Fruit fly (Drosophila melanogaster) whole organism, wandering third instar larva: Measurements from ENCODE around the gene CG14693.
A peak's percentile ranks its signal among the peaks of the same experiment; 100 is the strongest.

Source experiments
- CG32264 ChIP-seq: fragments of 200-800 bp; sonication (Bioruptor generic); optimal IDR thresholded peaks from 2 replicates; lab custom pipeline; 2016; ENCODE audit warnings: missing biosample characterization, missing genetic modification characterization
- CrebA ChIP-seq: fragments of 200-800 bp; sonication (Bioruptor generic); optimal IDR thresholded peaks from 2 replicates; lab custom pipeline; 2016; ENCODE audit warnings: missing biosample characterization, mild to moderate bottlenecking, missing genetic modification characterization, borderline replicate concordance
- Dif ChIP-seq: fragments of 200-275, 200-300 bp; sonication (Bioruptor generic); optimal IDR thresholded peaks from 2 replicates; lab custom pipeline; 2018; ENCODE audit warnings: missing biosample characterization, missing genetic modification characterization; ENCODE audit not compliant: partially characterized antibody
- GATAd ChIP-seq: sonication (Bioruptor generic); optimal IDR thresholded peaks from 2 replicates; lab custom pipeline; 2016; ENCODE audit warnings: missing biosample characterization, missing genetic modification characterization
- HLH106 ChIP-seq: fragments of 200-800 bp; optimal IDR thresholded peaks from 3 replicates; lab custom pipeline; 2019; ENCODE audit warnings: missing biosample characterization, mild to moderate bottlenecking, missing genetic modification characterization, moderate library complexity
- Hnf4 ChIP-seq: fragments of 200-800 bp; sonication (Bioruptor generic); optimal IDR thresholded peaks from 2 replicates; lab custom pipeline; 2016; ENCODE audit warnings: missing biosample characterization, mild to moderate bottlenecking, missing genetic modification characterization
- Hr83 ChIP-seq: fragments of 200-300 bp; sonication (Bioruptor generic); optimal IDR thresholded peaks from 2 replicates; lab custom pipeline; 2016; ENCODE audit warnings: missing biosample characterization, mild to moderate bottlenecking, missing genetic modification characterization, moderate library complexity; ENCODE audit not compliant: poor library complexity, severe bottlenecking
- Jra ChIP-seq: sonication (Bioruptor generic); optimal IDR thresholded peaks from 2 replicates; lab custom pipeline; 2016; ENCODE audit warnings: missing biosample characterization, missing genetic modification characterization
- Myc ChIP-seq: fragments of >200 bp; optimal IDR thresholded peaks from 2 replicates; lab custom pipeline; 2017
- N ChIP-seq: fragments of >200 bp; optimal IDR thresholded peaks from 2 replicates; lab custom pipeline; 2018; ENCODE audit warnings: missing biosample characterization, missing external identifiers, missing genetic modification characterization
- OdsH ChIP-seq: fragments of 200-800 bp; sonication (Bioruptor generic); optimal IDR thresholded peaks from 2 replicates; lab custom pipeline; 2016; ENCODE audit warnings: missing biosample characterization, mild to moderate bottlenecking, missing genetic modification characterization
- Rel ChIP-seq, 2 experiments: fragments of 200-800 bp; sonication (Bioruptor generic) in 1 of 2; optimal IDR thresholded peaks; 2 replicates in 1 of 2; 3 replicates in 1 of 2; lab custom pipeline; 2016 to 2019; ENCODE audit warnings: mild to moderate bottlenecking in 2 of 2, missing biosample characterization in 2 of 2, missing genetic modification characterization in 2 of 2, moderate library complexity in 1 of 2
- Sp1 ChIP-seq: fragments of 200-800 bp; sonication (Bioruptor generic); optimal IDR thresholded peaks from 3 replicates; lab custom pipeline; 2019; ENCODE audit warnings: missing biosample characterization, mild to moderate bottlenecking, missing genetic modification characterization, moderate library complexity
- br ChIP-seq: fragments of 200-800 bp; sonication (Bioruptor generic); optimal IDR thresholded peaks from 2 replicates; lab custom pipeline; 2016; ENCODE audit warnings: missing biosample characterization, missing genetic modification characterization
- brk ChIP-seq: fragments of 200-800 bp; sonication (Bioruptor generic); optimal IDR thresholded peaks from 2 replicates; lab custom pipeline; 2016; ENCODE audit warnings: missing biosample characterization, mild to moderate bottlenecking, missing genetic modification characterization
- dl ChIP-seq, 2 experiments: fragments of 175-275, 200-275 bp in 1 of 2; fragments of 200-275 bp in 1 of 2; sonication (Bioruptor generic); optimal IDR thresholded peaks; lab custom pipeline; 2018; ENCODE audit warnings: mild to moderate bottlenecking in 2 of 2, missing biosample characterization in 2 of 2, missing genetic modification characterization in 2 of 2, moderate library complexity in 2 of 2; ENCODE audit not compliant: partially characterized antibody in 2 of 2, insufficient read depth in 1 of 2
- dmrt93B ChIP-seq: fragments of 200-800 bp; sonication (Bioruptor generic); optimal IDR thresholded peaks from 2 replicates; lab custom pipeline; 2018; ENCODE audit warnings: missing biosample characterization, mild to moderate bottlenecking, missing genetic modification characterization
- dsf ChIP-seq: sonication (Bioruptor generic); optimal IDR thresholded peaks from 2 replicates; lab custom pipeline; 2016; ENCODE audit warnings: missing biosample characterization, missing genetic modification characterization, borderline replicate concordance
- ey ChIP-seq: fragments of 200-800 bp; sonication (Bioruptor generic); optimal IDR thresholded peaks from 2 replicates; lab custom pipeline; 2016; ENCODE audit warnings: missing biosample characterization, missing genetic modification characterization
- foxo ChIP-seq, 2 experiments: fragments of 200-800 bp; sonication (Bioruptor generic); optimal IDR thresholded peaks; 2 replicates in 1 of 2; 3 replicates in 1 of 2; lab custom pipeline; 2016 to 2017; ENCODE audit warnings: missing biosample characterization in 2 of 2, missing genetic modification characterization in 2 of 2
- fru ChIP-seq: fragments of 200-800 bp; sonication (Bioruptor generic); optimal IDR thresholded peaks from 3 replicates; lab custom pipeline; 2016; ENCODE audit warnings: missing biosample characterization, mild to moderate bottlenecking, missing genetic modification characterization
- h ChIP-seq: fragments of 200-800 bp; sonication (Bioruptor generic); optimal IDR thresholded peaks from 3 replicates; lab custom pipeline; 2016; ENCODE audit warnings: missing biosample characterization, mild to moderate bottlenecking, missing genetic modification characterization
- jim ChIP-seq: fragments of 175-275, 200-325 bp; sonication (Bioruptor generic); optimal IDR thresholded peaks from 2 replicates; lab custom pipeline; 2016; ENCODE audit warnings: missing biosample characterization, mild to moderate bottlenecking, missing genetic modification characterization
- lola ChIP-seq: fragments of >200 bp; optimal IDR thresholded peaks from 2 replicates; lab custom pipeline; 2017; ENCODE audit warnings: missing biosample characterization, missing genetic modification characterization
- pan ChIP-seq: fragments of >200 bp; optimal IDR thresholded peaks from 2 replicates; lab custom pipeline; 2017
- psq ChIP-seq: fragments of 200-800 bp; sonication (Bioruptor generic); optimal IDR thresholded peaks from 3 replicates; lab custom pipeline; 2017; ENCODE audit warnings: missing biosample characterization, mild to moderate bottlenecking, missing genetic modification characterization, moderate library complexity
- rgr ChIP-seq: fragments of 200-800 bp; sonication (Bioruptor generic); optimal IDR thresholded peaks from 3 replicates; lab custom pipeline; 2016; ENCODE audit warnings: missing biosample characterization, mild to moderate bottlenecking, missing genetic modification characterization
- sv ChIP-seq: fragments of 200-800 bp; sonication (Bioruptor generic); optimal IDR thresholded peaks from 3 replicates; lab custom pipeline; 2016; ENCODE audit warnings: missing biosample characterization, missing genetic modification characterization
- tai ChIP-seq: sonication (Bioruptor generic); optimal IDR thresholded peaks from 2 replicates; lab custom pipeline; 2016; ENCODE audit warnings: missing biosample characterization, missing genetic modification characterization
- woc ChIP-seq: sonication (Bioruptor generic); optimal IDR thresholded peaks from 2 replicates; lab custom pipeline; 2016; ENCODE audit warnings: missing biosample characterization, mild to moderate bottlenecking, missing genetic modification characterization

Gene CG14693

DNA sequence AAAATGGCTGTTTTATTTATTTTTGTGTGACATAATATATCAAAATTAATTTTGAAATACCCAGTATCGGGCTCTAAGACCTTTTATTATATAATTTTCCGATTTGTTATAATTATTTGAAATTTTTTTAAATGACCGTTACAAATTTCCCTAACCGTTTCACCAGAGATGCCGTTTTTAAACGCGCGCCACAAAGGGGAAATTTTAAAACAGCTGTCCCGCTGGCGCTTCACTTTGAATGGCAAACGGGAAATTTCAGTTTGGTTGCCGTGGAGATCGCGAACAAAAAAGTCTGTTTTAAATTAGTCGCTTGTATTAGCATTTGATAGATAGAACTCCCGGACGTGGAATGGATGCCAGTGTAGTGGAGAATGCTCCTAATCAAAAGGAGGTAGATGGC is at the start of gene CG14693, which contains the start of gene TTLL15:
Gene CG14693 (minus strand): TSS at position 16 of the 400 bp plus-strand sequence.
Gene TTLL15 (plus strand): TSS at position 257 of the 400 bp plus-strand sequence.
- peak; percentile 48 for TF ChIP-seq Myc
- no peak for TF ChIP-seq lola

- peak; percentile 59 for TF ChIP-seq Dif
- TF ChIP-seq br (GFP tag; lab: Kevin White, UChicago), result no peak
Observed at dm6 chr3R:10863956-10864355, 49.1 kb upstream of the CG14693 start.

DNA sequence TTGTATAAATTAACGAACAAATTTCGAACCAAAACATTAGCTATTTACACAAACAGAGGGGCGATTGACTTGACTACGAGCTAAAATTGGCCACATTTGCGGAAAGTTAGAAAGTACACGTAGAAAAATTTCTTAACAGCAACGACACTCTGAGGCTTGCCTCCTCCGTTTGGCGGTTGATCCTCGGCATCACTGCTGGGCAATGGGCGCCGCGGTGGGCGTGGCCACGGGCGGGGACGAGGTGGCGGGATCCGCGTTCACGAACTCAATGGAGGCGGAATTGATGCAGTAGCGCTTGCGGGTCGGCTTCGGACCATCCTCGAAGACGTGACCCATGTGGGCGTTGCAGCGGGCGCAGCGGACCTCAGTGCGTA is 48.6 kb upstream of the CG14693 start:
- no peak for TF ChIP-seq fru (GFP tag; lab: Kevin White, UChicago)
- TF ChIP-seq sv (GFP tag; lab: Kevin White, UChicago), result no peak
- no peak for TF ChIP-seq Myc
- TF ChIP-seq dsf (GFP tag; lab: Kevin White, UChicago), result no peak
- TF ChIP-seq Hr83 (GFP tag; lab: Kevin White, UChicago), result no peak
- TF ChIP-seq Hnf4, result no peak
- no peak for TF ChIP-seq CrebA (GFP tag; lab: Kevin White, UChicago)
- TF ChIP-seq N (GFP tag; lab: Kevin White, UChicago), result no peak
- no peak for TF ChIP-seq brk (GFP tag; lab: Kevin White, UChicago)
- TF ChIP-seq pan (lab: Kevin White, UChicago), result no peak
- TF ChIP-seq CG32264 (GFP tag; lab: Kevin White, UChicago), result no peak
- no peak for TF ChIP-seq dl (GFP tag; optimal IDR thresholded peaks at IDR 0.05; lab: Kevin White, UChicago; ENCODE audit: insufficient read depth in 1 of 2, partially characterized antibody in 2 of 2)
- TF ChIP-seq woc (GFP tag; lab: Kevin White, UChicago), result no peak
- no peak for TF ChIP-seq GATAd (GFP tag; lab: Kevin White, UChicago)
- no peak for TF ChIP-seq foxo (GFP tag; optimal IDR thresholded peaks at IDR 0.05; lab: Kevin White, UChicago)
- TF ChIP-seq Sp1, result no peak
- TF ChIP-seq Rel (GFP tag; optimal IDR thresholded peaks at IDR 0.05; lab: Kevin White, UChicago), result no peak
- TF ChIP-seq Rel (tag; optimal IDR thresholded peaks at IDR 0.05; lab: Kevin White, UChicago), result no peak

dm6 chr3R:10862773-10863445 is 48.1 kb upstream of the CG14693 start, which contains the start of gene CG6574:
Gene CG6574, minus strand, starts transcription at chr3R:10862988.
- peak; percentile 2 for TF ChIP-seq OdsH
- no peak for TF ChIP-seq lola
- TF ChIP-seq ey, result peak; percentile 2
- TF ChIP-seq N (GFP tag; lab: Kevin White, UChicago), result no peak
- no peak for TF ChIP-seq Rel (GFP tag; optimal IDR thresholded peaks at IDR 0.05; lab: Kevin White, UChicago)
- peak; percentile 27 for TF ChIP-seq Rel (tag; optimal IDR thresholded peaks at IDR 0.05; lab: Kevin White, UChicago)
- peak in 1 of 2 experiments; percentile 41 for TF ChIP-seq foxo (GFP tag; optimal IDR thresholded peaks at IDR 0.05; lab: Kevin White, UChicago)
- no peak for TF ChIP-seq GATAd (GFP tag; lab: Kevin White, UChicago)
- no peak for TF ChIP-seq dmrt93B (GFP tag; lab: Kevin White, UChicago)
- no peak for TF ChIP-seq pan (lab: Kevin White, UChicago)
- peak; percentile 39 for TF ChIP-seq Myc
- peak; percentile 38 for TF ChIP-seq br (GFP tag; lab: Kevin White, UChicago)
- TF ChIP-seq CrebA (GFP tag; lab: Kevin White, UChicago), result no peak
- no peak for TF ChIP-seq fru (GFP tag; lab: Kevin White, UChicago)
- peak; percentile 13 for TF ChIP-seq HLH106 (tag; lab: Kevin White, UChicago)
- no peak for TF ChIP-seq woc (GFP tag; lab: Kevin White, UChicago)
- no peak for TF ChIP-seq psq (GFP tag; lab: Kevin White, UChicago)
- peak; percentile 32 for TF ChIP-seq h
- TF ChIP-seq sv (GFP tag; lab: Kevin White, UChicago), result no peak

- no peak for TF ChIP-seq jim (GFP tag; lab: Kevin White, UChicago)
- TF ChIP-seq tai, result no peak
- no peak for TF ChIP-seq rgr (GFP tag; lab: Kevin White, UChicago)
- TF ChIP-seq dsf (GFP tag; lab: Kevin White, UChicago), result no peak
- no peak for TF ChIP-seq br (GFP tag; lab: Kevin White, UChicago)
- TF ChIP-seq OdsH, result no peak
- no peak for TF ChIP-seq CG32264 (GFP tag; lab: Kevin White, UChicago)
- no peak for TF ChIP-seq foxo (GFP tag; optimal IDR thresholded peaks at IDR 0.05; lab: Kevin White, UChicago)
- TF ChIP-seq Sp1, result no peak
- TF ChIP-seq ey, result no peak
- no peak for TF ChIP-seq Jra (GFP tag; lab: Kevin White, UChicago)
- no peak for TF ChIP-seq fru (GFP tag; lab: Kevin White, UChicago)
- no peak for TF ChIP-seq lola
- no peak for TF ChIP-seq h
Observed at dm6 chr3R:10859713-10860112, 44.9 kb upstream of the CG14693 start, which contains the start of gene CG14694. Gene CG14694, minus strand, starts transcription at chr3R:10859813.
